Fruit fly (Drosophila melanogaster) whole organism, embryonic: Measurements from ENCODE around the gene CG13096.
A peak's percentile ranks its signal among the peaks of the same experiment; 100 is the strongest.

ENCODE experiments used
- CG10321 ChIP-seq: fragments of 200-800 bp; sonication (Bioruptor generic); IDR thresholded peaks from 2 replicates; pipeline ENCODE4 v1.3.6; 2022; ENCODE audit warnings: missing biosample characterization, missing genetic modification characterization
- CG10543 ChIP-seq: fragments of 200-800 bp; sonication (Bioruptor generic); optimal IDR thresholded peaks from 3 replicates; lab custom pipeline; 2017; ENCODE audit warnings: missing biosample characterization, mild to moderate bottlenecking, missing genetic modification characterization, moderate library complexity
- CG12659 ChIP-seq: fragments of 200-800 bp; sonication (Bioruptor generic); optimal IDR thresholded peaks from 3 replicates; lab custom pipeline; 2017; ENCODE audit warnings: mild to moderate bottlenecking, missing biosample characterization, missing genetic modification reagents, missing genetic modification characterization
- CG13287 ChIP-seq: fragments of 200-800 bp; sonication (Bioruptor generic); IDR thresholded peaks from 2 replicates; pipeline ENCODE4 v1.3.6; 2022; ENCODE audit warnings: missing biosample characterization, missing genetic modification characterization; ENCODE audit not compliant: partially characterized antibody
- CG14860 ChIP-seq: fragments of 200-800 bp; sonication (Bioruptor generic); IDR thresholded peaks from 3 replicates; pipeline ENCODE4 v1.3.6; 2022; ENCODE audit warnings: missing biosample characterization, missing genetic modification characterization; ENCODE audit not compliant: partially characterized antibody
- CG15479 ChIP-seq: fragments of 200-800 bp; sonication (Bioruptor generic); optimal IDR thresholded peaks from 3 replicates; lab custom pipeline; 2019; ENCODE audit warnings: missing biosample characterization, mild to moderate bottlenecking, missing genetic modification characterization, moderate library complexity
- CG17359 ChIP-seq: fragments of 200-800 bp; sonication (Bioruptor generic); optimal IDR thresholded peaks from 3 replicates; lab custom pipeline; 2018; ENCODE audit warnings: missing biosample characterization, mild to moderate bottlenecking, missing genetic modification characterization, moderate library complexity
- CG2129 ChIP-seq: fragments of 200-800 bp; sonication (Bioruptor generic); IDR thresholded peaks from 2 replicates; pipeline ENCODE4 v1.3.6; 2022; ENCODE audit warnings: missing biosample characterization, missing genetic modification characterization; ENCODE audit not compliant: partially characterized antibody
- CG31224 ChIP-seq: fragments of 200-800 bp; sonication (Bioruptor generic); IDR thresholded peaks from 2 replicates; pipeline ENCODE4 v1.3.6; 2022; ENCODE audit warnings: missing biosample characterization, missing genetic modification characterization
- CG31388 ChIP-seq: fragments of 200-800 bp; sonication (Bioruptor generic); optimal IDR thresholded peaks from 2 replicates; lab custom pipeline; 2016; ENCODE audit warnings: missing biosample characterization, missing genetic modification characterization
- CG33213 ChIP-seq: fragments of 200-800 bp; sonication (Bioruptor generic); optimal IDR thresholded peaks from 3 replicates; lab custom pipeline; 2016; ENCODE audit warnings: missing biosample characterization, missing genetic modification characterization
- CG4282 ChIP-seq: fragments of 200-800 bp; sonication (Bioruptor generic); optimal IDR thresholded peaks from 2 replicates; lab custom pipeline; 2016; ENCODE audit warnings: missing biosample characterization, missing genetic modification characterization
- CG4424 ChIP-seq: fragments of 200-800 bp; sonication (Bioruptor generic); optimal IDR thresholded peaks from 3 replicates; lab custom pipeline; 2016; ENCODE audit warnings: missing biosample characterization, missing genetic modification characterization
- CG4707 ChIP-seq: fragments of 200-800 bp; sonication (Bioruptor generic); optimal IDR thresholded peaks from 2 replicates; lab custom pipeline; 2018; ENCODE audit warnings: missing biosample characterization, mild to moderate bottlenecking, missing genetic modification characterization, moderate library complexity
- CG4854 ChIP-seq: fragments of 200-800 bp; sonication (Bioruptor generic); optimal IDR thresholded peaks from 2 replicates; lab custom pipeline; 2016; ENCODE audit warnings: missing biosample characterization, missing genetic modification characterization, inconsistent platforms
- CG7963 ChIP-seq: fragments of 200-800 bp; sonication (Bioruptor generic); IDR thresholded peaks from 3 replicates; pipeline ENCODE4 v1.3.6; 2022; ENCODE audit warnings: missing biosample characterization, missing genetic modification characterization; ENCODE audit not compliant: partially characterized antibody
- CG8359 ChIP-seq: fragments of 200-800 bp; sonication (Bioruptor generic); optimal IDR thresholded peaks from 2 replicates; lab custom pipeline; 2017; ENCODE audit warnings: missing biosample characterization, mild to moderate bottlenecking, missing genetic modification characterization, borderline replicate concordance
- CG9437 ChIP-seq: fragments of 200-800 bp; sonication (Bioruptor generic); optimal IDR thresholded peaks from 2 replicates; lab custom pipeline; 2018; ENCODE audit warnings: missing biosample characterization, mild to moderate bottlenecking, missing genetic modification characterization
- CG9727 ChIP-seq: fragments of 200-800 bp; sonication (Bioruptor generic); optimal IDR thresholded peaks from 3 replicates; lab custom pipeline; 2017; ENCODE audit warnings: missing biosample characterization, mild to moderate bottlenecking, missing genetic modification characterization
- CG9876 ChIP-seq: fragments of 200-800 bp; sonication (Bioruptor generic); optimal IDR thresholded peaks from 2 replicates; lab custom pipeline; 2016; ENCODE audit warnings: missing biosample characterization, missing genetic modification characterization
- CTCF ChIP-seq: fragments of 200-800 bp; sonication (Bioruptor generic); optimal IDR thresholded peaks from 2 replicates; lab custom pipeline; 2017; ENCODE audit warnings: missing biosample characterization, mild to moderate bottlenecking, missing genetic modification characterization, moderate library complexity
- Dip2 ChIP-seq: fragments of 200-800 bp; sonication (Bioruptor generic); IDR thresholded peaks from 2 replicates; pipeline ENCODE4 v1.3.6; 2022; ENCODE audit warnings: missing biosample characterization, missing genetic modification characterization
- Doc2 ChIP-seq: fragments of 200-800 bp; sonication (Bioruptor generic); IDR thresholded peaks from 2 replicates; pipeline ENCODE4 v1.3.6; 2022; ENCODE audit warnings: missing biosample characterization, missing genetic modification characterization
- E2f2 ChIP-seq: fragments of 200-800 bp; sonication (Bioruptor generic); IDR thresholded peaks from 2 replicates; pipeline ENCODE4 v1.3.6; 2022; ENCODE audit warnings: missing biosample characterization, missing genetic modification characterization
- Fer3 ChIP-seq: fragments of 200-800 bp; sonication (Bioruptor generic); optimal IDR thresholded peaks from 2 replicates; lab custom pipeline; 2018; ENCODE audit warnings: missing biosample characterization, mild to moderate bottlenecking, missing genetic modification characterization, moderate library complexity
- H15 ChIP-seq: fragments of 200-800 bp; sonication (Bioruptor generic); IDR thresholded peaks from 3 replicates; pipeline ENCODE4 v1.3.6; 2022; ENCODE audit warnings: missing biosample characterization, missing genetic modification characterization
- HHEX ChIP-seq: fragments of 200-800 bp; sonication (Bioruptor generic); optimal IDR thresholded peaks from 3 replicates; lab custom pipeline; 2017; ENCODE audit warnings: missing biosample characterization, mild to moderate bottlenecking, missing genetic modification characterization, missing genetic modification reagents
- HLH54F ChIP-seq: fragments of 200-800 bp; sonication (Bioruptor generic); optimal IDR thresholded peaks from 3 replicates; lab custom pipeline; 2016; ENCODE audit warnings: missing biosample characterization, missing genetic modification characterization
- Myb ChIP-seq: fragments of 200-800 bp; sonication (Bioruptor generic); optimal IDR thresholded peaks from 2 replicates; lab custom pipeline; 2016; ENCODE audit warnings: missing biosample characterization, missing genetic modification characterization
- Neu2 ChIP-seq: fragments of 200-800 bp; sonication (Bioruptor generic); optimal IDR thresholded peaks from 3 replicates; lab custom pipeline; 2016; ENCODE audit warnings: missing biosample characterization, missing genetic modification characterization, borderline replicate concordance
- Optix ChIP-seq: fragments of 200-800 bp; sonication (Bioruptor generic); IDR thresholded peaks from 3 replicates; pipeline ENCODE4 v1.3.6; 2022; ENCODE audit warnings: missing biosample characterization, missing genetic modification characterization
- Side ChIP-seq: fragments of 200-800 bp; sonication (Bioruptor generic); optimal IDR thresholded peaks from 2 replicates; lab custom pipeline; 2016; ENCODE audit warnings: missing biosample characterization, missing genetic modification characterization
- ab ChIP-seq: fragments of 200-800 bp; sonication (Bioruptor generic); optimal IDR thresholded peaks from 2 replicates; lab custom pipeline; 2016; ENCODE audit warnings: missing biosample characterization, missing genetic modification characterization
- dm ChIP-seq: fragments of 200-800 bp; sonication (Bioruptor generic); optimal IDR thresholded peaks from 3 replicates; lab custom pipeline; 2016; ENCODE audit warnings: missing biosample characterization, missing genetic modification characterization
- fd64A ChIP-seq: fragments of 200-800 bp; sonication (Bioruptor generic); optimal IDR thresholded peaks from 3 replicates; lab custom pipeline; 2018; ENCODE audit warnings: missing biosample characterization, mild to moderate bottlenecking, missing genetic modification characterization
- gfzf ChIP-seq: fragments of 200-800 bp; sonication (Bioruptor generic); optimal IDR thresholded peaks from 2 replicates; lab custom pipeline; 2016; ENCODE audit warnings: missing biosample characterization, mild to moderate bottlenecking, missing genetic modification characterization, moderate library complexity
- grn ChIP-seq: fragments of 200-800 bp; sonication (Bioruptor generic); optimal IDR thresholded peaks from 3 replicates; lab custom pipeline; 2017; ENCODE audit warnings: missing biosample characterization, missing genetic modification characterization
- gsb-n ChIP-seq: fragments of 200-800 bp; sonication (Bioruptor generic); optimal IDR thresholded peaks from 3 replicates; lab custom pipeline; 2018; ENCODE audit warnings: missing biosample characterization, mild to moderate bottlenecking, missing genetic modification characterization
- h ChIP-seq: fragments of >200 bp; optimal IDR thresholded peaks from 2 replicates; lab custom pipeline; 2017
- ham ChIP-seq: fragments of 200-800 bp; sonication (Bioruptor generic); IDR thresholded peaks from 2 replicates; pipeline ENCODE4 v1.3.6; 2022; ENCODE audit warnings: missing biosample characterization, missing genetic modification characterization
- mld ChIP-seq: fragments of 200-800 bp; sonication (Bioruptor generic); IDR thresholded peaks from 3 replicates; pipeline ENCODE4 v1.3.6; 2022; ENCODE audit warnings: missing biosample characterization, missing genetic modification characterization; ENCODE audit not compliant: partially characterized antibody
- pan ChIP-seq, 4 experiments: fragments of >200 bp in 3 of 4; fragments of 200-800 bp in 1 of 4; sonication (Bioruptor generic) in 1 of 4; optimal IDR thresholded peaks in 3 of 4; IDR thresholded peaks in 1 of 4; 2 replicates each; pipeline versions ENCODE4 v1.3.6 to Lab custom; 2017 to 2022; ENCODE audit warnings: missing biosample characterization in 2 of 4, missing genetic modification characterization in 2 of 4, mixed read lengths in 1 of 4
- pnt ChIP-seq: fragments of 200-800 bp; sonication (Bioruptor generic); optimal IDR thresholded peaks from 3 replicates; lab custom pipeline; 2016; ENCODE audit warnings: missing biosample characterization, missing genetic modification characterization
- sc ChIP-seq, 3 experiments: fragments of >200 bp in 2 of 3; fragments of 200-800 bp in 1 of 3; sonication (Bioruptor generic) in 1 of 3; optimal IDR thresholded peaks; 2 replicates in 2 of 3; 3 replicates in 1 of 3; lab custom pipeline; 2017; ENCODE audit warnings: mild to moderate bottlenecking in 1 of 3, missing biosample characterization in 1 of 3, missing genetic modification characterization in 1 of 3, missing genetic modification reagents in 1 of 3
- sim ChIP-seq: fragments of 200-800 bp; sonication (Bioruptor generic); IDR thresholded peaks from 2 replicates; pipeline ENCODE4 v1.3.6; 2022; ENCODE audit warnings: missing biosample characterization, missing genetic modification characterization
- sr ChIP-seq: fragments of 200-800 bp; sonication (Bioruptor generic); IDR thresholded peaks from 3 replicates; pipeline ENCODE4 v1.3.6; 2022; ENCODE audit warnings: missing biosample characterization, missing genetic modification characterization
- tgo ChIP-seq: fragments of 200-800 bp; sonication (Bioruptor generic); IDR thresholded peaks from 3 replicates; pipeline ENCODE4 v1.3.6; 2022; ENCODE audit warnings: missing biosample characterization, missing genetic modification characterization
- tna ChIP-seq: fragments of 200-800 bp; sonication (Bioruptor generic); IDR thresholded peaks from 2 replicates; pipeline ENCODE4 v1.3.6; 2022; ENCODE audit warnings: missing biosample characterization, missing genetic modification characterization; ENCODE audit not compliant: partially characterized antibody
- trh ChIP-seq: fragments of 200-800 bp; sonication (Bioruptor generic); optimal IDR thresholded peaks from 2 replicates; lab custom pipeline; 2016; ENCODE audit warnings: missing biosample characterization, missing genetic modification characterization
- vfl ChIP-seq: fragments of 200-800 bp; sonication (Bioruptor generic); optimal IDR thresholded peaks from 2 replicates; lab custom pipeline; 2016; ENCODE audit warnings: missing biosample characterization, missing genetic modification characterization
- vvl ChIP-seq: fragments of 200-800 bp; sonication (Bioruptor generic); IDR thresholded peaks from 2 replicates; pipeline ENCODE4 v1.3.6; 2022; ENCODE audit warnings: missing biosample characterization, missing genetic modification characterization

CG13096 gene

DNA sequence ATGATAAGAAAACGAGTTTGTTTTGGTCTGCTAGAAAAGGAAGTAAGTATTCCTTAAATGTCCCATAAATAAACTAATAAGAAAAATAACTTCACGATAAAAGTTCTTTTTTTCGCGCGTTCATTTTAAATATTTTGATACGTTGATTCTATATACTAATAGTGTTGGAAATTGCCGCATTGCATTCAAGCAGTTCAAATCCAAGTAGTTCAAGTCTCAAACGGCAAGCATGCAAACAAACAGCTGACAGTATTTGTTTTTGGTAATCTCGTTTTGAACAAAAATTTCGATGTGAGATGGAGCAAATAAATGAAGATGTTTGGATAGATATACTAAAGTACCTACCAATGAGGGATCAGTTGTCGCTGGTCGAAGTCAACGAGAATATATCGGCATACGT is 22.9 kb downstream of the CG13096 start, which contains the start of gene CG13088 (continued):
- TF ChIP-seq Myb (GFP tag; lab: Kevin White, UChicago) (peak; percentile 95), CG17359 (tag; lab: Kevin White, UChicago) (peak; percentile 18), pan (optimal IDR thresholded peaks at IDR 0.05; lab: Kevin White, UChicago) (no peak), pan (GFP tag; optimal IDR thresholded peaks at IDR 0.05 in 1 of 2, IDR thresholded peaks at IDR 0.05 in 1 of 2) (no peak), vfl (GFP tag; lab: Kevin White, UChicago) (peak; percentile 31), trh (GFP tag; lab: Kevin White, UChicago) (no peak), CG4424 (GFP tag; lab: Kevin White, UChicago) (no peak), E2f2 (GFP tag; lab: Robert Waterston, UW) (peak; percentile 96), CG14860 (GFP tag; lab: Robert Waterston, UW) (no peak), Optix (no peak), CG13287 (GFP tag; lab: Robert Waterston, UW) (peak; percentile 41; the same call in 1 of the 2 replicates), CG9437 (GFP tag; lab: Kevin White, UChicago) (no peak), gsb-n (tag; lab: Kevin White, UChicago) (no peak), CG9727 (GFP tag; lab: Kevin White, UChicago) (no peak), CG4854 (GFP tag; lab: Kevin White, UChicago) (peak; percentile 20), CG10543 (no peak), Side (GFP tag; lab: Kevin White, UChicago) (peak; percentile 12), mld (no peak), tgo (GFP tag; lab: Robert Waterston, UW) (no peak), dm (GFP tag; lab: Kevin White, UChicago) (peak; percentile 67), Neu2 (GFP tag; lab: Kevin White, UChicago) (no peak), CG15479 (GFP tag; lab: Kevin White, UChicago) (no peak), h (no peak), Fer3 (no peak), fd64A (GFP tag; lab: Kevin White, UChicago) (no peak), CG2129 (GFP tag; lab: Robert Waterston, UW) (no peak), CG31388 (no peak), grn (no peak), HHEX (GFP tag; lab: Kevin White, UChicago) (no peak), CG31224 (GFP tag; lab: Robert Waterston, UW) (no peak), ab (GFP tag; lab: Kevin White, UChicago) (no peak), ham (GFP tag; lab: Robert Waterston, UW) (no peak), CG8359 (GFP tag; lab: Kevin White, UChicago) (no peak), sim (no peak), CG4707 (GFP tag; lab: Kevin White, UChicago) (no peak), Dip2 (GFP tag; lab: Robert Waterston, UW) (no peak), HLH54F (GFP tag; lab: Kevin White, UChicago) (peak; percentile 55), CTCF (GFP tag; lab: Kevin White, UChicago) (peak; percentile 58), CG9876 (GFP tag; lab: Kevin White, UChicago) (no peak), CG7963 (GFP tag; lab: Robert Waterston, UW) (no peak), CG33213 (GFP tag; lab: Kevin White, UChicago) (peak; percentile 41), pnt (GFP tag; lab: Kevin White, UChicago) (no peak), sc (optimal IDR thresholded peaks at IDR 0.05; lab: Kevin White, UChicago) (no peak), sc (GFP tag; optimal IDR thresholded peaks at IDR 0.05; lab: Kevin White, UChicago) (no peak), CG10321 (GFP tag; lab: Robert Waterston, UW) (no peak), tna (GFP tag; lab: Robert Waterston, UW) (no peak), vvl (GFP tag; lab: Robert Waterston, UW) (peak; percentile 75), H15 (GFP tag; lab: Robert Waterston, UW) (no peak), gfzf (peak; percentile 22), sr (GFP tag; lab: Robert Waterston, UW) (no peak), Doc2 (GFP tag; lab: Robert Waterston, UW) (no peak), CG12659 (GFP tag; lab: Kevin White, UChicago) (peak; percentile 58), CG4282 (GFP tag; lab: Kevin White, UChicago) (no peak)
